Fruit fly (Drosophila melanogaster) whole organism, adult: ENCODE data around the gene CG11409.

Source experiments
- CG12768 ChIP-seq: fragments of 200-800 bp; sonication (Bioruptor generic); optimal IDR thresholded peaks from 2 replicates; lab custom pipeline; 2017; ENCODE audit warnings: missing biosample characterization, missing genetic modification characterization, mild to moderate bottlenecking, moderate library complexity, missing genetic modification reagents
- CG14711 ChIP-seq: fragments of 200-800 bp; sonication (Bioruptor generic); optimal IDR thresholded peaks from 2 replicates; lab custom pipeline; 2018; ENCODE audit warnings: missing biosample characterization, mild to moderate bottlenecking, missing genetic modification characterization, moderate library complexity
- CG1620 ChIP-seq: fragments of 200-800 bp; sonication (Bioruptor generic); optimal IDR thresholded peaks from 2 replicates; lab custom pipeline; 2016; ENCODE audit warnings: missing biosample characterization, missing genetic modification characterization
- CG33017 ChIP-seq: fragments of 200-800 bp; sonication (Bioruptor generic); optimal IDR thresholded peaks from 2 replicates; lab custom pipeline; 2018; ENCODE audit warnings: missing biosample characterization, mild to moderate bottlenecking, missing genetic modification characterization, moderate library complexity
- CG7045 ChIP-seq: fragments of 200-800 bp; sonication (Bioruptor generic); optimal IDR thresholded peaks from 2 replicates; lab custom pipeline; 2017; ENCODE audit warnings: missing biosample characterization, mild to moderate bottlenecking, missing genetic modification characterization
- CG7101 ChIP-seq: fragments of 200-800 bp; sonication (Bioruptor generic); optimal IDR thresholded peaks from 2 replicates; lab custom pipeline; 2018; ENCODE audit warnings: missing biosample characterization, mild to moderate bottlenecking, missing genetic modification characterization, moderate library complexity
- Crg-1 ChIP-seq: fragments of 200-800 bp; sonication (Bioruptor generic); optimal IDR thresholded peaks from 2 replicates; lab custom pipeline; 2016; ENCODE audit warnings: missing biosample characterization, missing genetic modification characterization
- Hr96 ChIP-seq: fragments of 200-800 bp; sonication (Bioruptor generic); optimal IDR thresholded peaks from 2 replicates; lab custom pipeline; 2016; ENCODE audit warnings: missing biosample characterization, missing genetic modification characterization
- Mnt ChIP-seq: fragments of 200-800 bp; sonication (Bioruptor generic); optimal IDR thresholded peaks from 2 replicates; lab custom pipeline; 2016; ENCODE audit warnings: missing biosample characterization, mild to moderate bottlenecking, missing genetic modification characterization
- bab1 ChIP-seq: fragments of 200-800 bp; sonication (Bioruptor generic); optimal IDR thresholded peaks from 3 replicates; lab custom pipeline; 2019; ENCODE audit warnings: missing biosample characterization, mild to moderate bottlenecking, missing genetic modification characterization, moderate library complexity
- cnc ChIP-seq, 2 experiments: fragments of >200 bp; optimal IDR thresholded peaks; 2 replicates each; lab custom pipeline; 2017
- kay ChIP-seq: fragments of 200-800 bp; sonication (Bioruptor generic); peaks from one replicate; lab custom pipeline; 2016; ENCODE audit warnings: missing biosample characterization, missing genetic modification characterization, borderline replicate concordance
- ovo ChIP-seq: fragments of 200-800 bp; sonication (Bioruptor generic); optimal IDR thresholded peaks from 2 replicates; lab custom pipeline; 2016; ENCODE audit warnings: missing biosample characterization, missing genetic modification characterization
- pad ChIP-seq: fragments of 200-800 bp; sonication (Bioruptor generic); optimal IDR thresholded peaks from 3 replicates; lab custom pipeline; 2017; ENCODE audit warnings: missing biosample characterization, missing genetic modification characterization, mild to moderate bottlenecking, moderate library complexity, missing genetic modification reagents
- tj ChIP-seq: fragments of 200-800 bp; sonication (Bioruptor generic); optimal IDR thresholded peaks from 3 replicates; lab custom pipeline; 2017; ENCODE audit warnings: missing biosample characterization, mild to moderate bottlenecking, missing genetic modification characterization, moderate library complexity
- toe ChIP-seq: fragments of 200-800 bp; sonication (Bioruptor generic); optimal IDR thresholded peaks from 2 replicates; lab custom pipeline; 2016; ENCODE audit warnings: missing biosample characterization, missing genetic modification characterization

The CG11409 gene

DNA sequence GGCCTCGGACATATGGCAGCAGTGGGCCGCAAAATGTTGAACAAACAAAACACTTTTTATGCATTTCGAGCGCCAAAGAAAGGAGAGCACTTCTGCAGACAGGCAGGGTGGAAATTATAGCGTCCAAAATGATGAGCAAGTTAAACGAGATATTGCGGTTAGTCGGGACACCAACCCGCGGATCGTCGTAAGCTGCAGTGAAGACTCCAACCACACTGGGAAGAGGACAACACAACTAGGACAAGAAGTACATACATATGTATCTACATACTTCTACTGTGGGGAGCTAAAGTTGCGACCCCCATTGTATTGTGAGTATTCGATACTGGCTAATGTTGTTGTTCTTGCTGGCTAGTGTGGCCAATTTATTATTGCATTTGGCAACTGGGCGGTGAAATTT, 55.3 kb downstream of the CG11409 start:
- TF ChIP-seq CG7101 (tag; lab: Kevin White, UChicago) (no peak), cnc (optimal IDR thresholded peaks at IDR 0.05; lab: Kevin White, UChicago) (no peak), toe (GFP tag; lab: Kevin White, UChicago) (no peak), CG14711 (tag; lab: Kevin White, UChicago) (no peak), CG33017 (tag; lab: Kevin White, UChicago) (no peak), kay (no peak), ovo (GFP tag; lab: Kevin White, UChicago) (no peak), CG7045 (GFP tag; lab: Kevin White, UChicago) (no peak), CG12768 (GFP tag; lab: Kevin White, UChicago) (no peak), Hr96 (GFP tag; lab: Kevin White, UChicago) (no peak), tj (GFP tag; lab: Kevin White, UChicago) (no peak), Mnt (GFP tag; lab: Kevin White, UChicago) (no peak)

DNA sequence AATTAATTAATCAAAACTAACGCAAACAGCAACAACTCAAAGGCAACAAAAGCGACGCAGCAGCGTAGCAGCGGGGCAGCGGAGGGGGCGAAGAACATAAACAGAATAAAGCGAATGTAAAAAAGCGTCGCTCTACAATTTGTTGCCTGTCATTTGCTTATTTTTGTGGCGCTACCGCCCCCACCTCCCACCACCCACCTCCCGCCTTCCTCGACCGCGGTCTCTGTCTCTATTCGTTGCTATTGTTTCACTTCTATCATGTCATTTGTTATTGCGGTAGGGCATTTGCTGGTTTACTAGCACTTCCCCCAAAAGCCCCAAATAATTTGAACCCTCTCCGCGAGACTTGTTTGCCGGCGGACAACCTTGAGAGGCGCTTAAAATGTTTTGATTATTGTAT, 56.1 kb downstream of the CG11409 start:
- TF ChIP-seq pad (GFP tag; lab: Kevin White, UChicago) (no peak), CG7045 (GFP tag; lab: Kevin White, UChicago) (no peak), Crg-1 (GFP tag; lab: Kevin White, UChicago) (no peak), bab1 (GFP tag; lab: Kevin White, UChicago) (no peak), cnc (optimal IDR thresholded peaks at IDR 0.05; lab: Kevin White, UChicago) (no peak), CG7101 (tag; lab: Kevin White, UChicago) (no peak), CG1620 (GFP tag; lab: Kevin White, UChicago) (no peak), CG14711 (tag; lab: Kevin White, UChicago) (no peak), kay (no peak), CG12768 (GFP tag; lab: Kevin White, UChicago) (no peak)

DNA sequence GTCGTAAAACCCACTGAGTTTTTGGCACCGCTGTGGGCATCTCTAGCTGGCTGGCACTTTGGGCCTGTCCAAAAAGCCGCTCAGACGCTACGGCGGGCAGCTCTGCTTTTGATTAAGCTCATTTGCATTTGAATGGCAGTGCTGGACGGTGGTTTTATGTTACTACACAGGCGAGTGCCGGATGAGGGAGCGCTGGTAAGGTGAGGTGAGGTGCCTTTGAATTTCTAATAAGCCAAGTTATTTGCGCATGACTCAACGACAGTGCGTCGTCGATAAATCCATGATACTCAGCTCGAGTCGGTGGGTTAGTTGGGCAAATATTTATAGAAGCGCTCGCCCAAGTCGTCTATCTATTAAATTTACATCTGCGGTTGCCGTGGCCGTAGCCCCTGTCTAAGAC, 57.1 kb downstream of the CG11409 start:
- TF ChIP-seq Crg-1 (GFP tag; lab: Kevin White, UChicago) (no peak), kay (no peak), ovo (GFP tag; lab: Kevin White, UChicago) (no peak), Mnt (GFP tag; lab: Kevin White, UChicago) (no peak), CG7101 (tag; lab: Kevin White, UChicago) (no peak), CG33017 (tag; lab: Kevin White, UChicago) (no peak), Hr96 (GFP tag; lab: Kevin White, UChicago) (no peak)

DNA sequence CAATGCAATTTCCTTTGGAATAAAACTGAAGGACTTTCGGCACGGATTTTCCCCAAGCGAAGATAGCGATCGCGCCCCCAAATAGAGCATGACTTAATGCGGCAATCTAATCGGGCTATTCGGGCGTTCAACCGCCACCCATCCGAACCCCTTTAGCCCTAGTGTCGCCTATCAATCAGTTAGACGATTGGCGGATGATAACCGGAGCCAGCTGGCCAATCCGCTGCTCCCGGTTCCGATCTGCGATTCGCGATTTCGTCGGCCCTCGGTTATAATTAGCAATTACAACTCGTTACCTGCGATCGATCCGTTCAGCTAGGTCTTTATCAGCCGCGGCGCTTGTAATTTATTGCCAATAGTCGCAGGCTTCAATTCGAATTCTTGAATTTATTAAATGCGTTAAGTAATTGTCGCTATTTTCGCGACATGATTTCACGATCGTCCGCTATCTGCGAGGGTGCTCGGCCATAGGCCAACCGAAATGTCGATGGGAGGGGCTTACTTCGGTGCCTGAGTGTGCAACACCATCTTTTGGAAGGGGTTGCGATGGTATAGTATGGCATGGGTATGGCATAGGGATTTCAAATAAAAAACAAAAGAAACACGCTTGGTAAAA, 58.3 kb downstream of the CG11409 start:
- TF ChIP-seq toe (GFP tag; lab: Kevin White, UChicago) (no peak), Mnt (GFP tag; lab: Kevin White, UChicago) (no peak)

dm6 chrX:1282433-1282832, 59.0 kb downstream of the CG11409 start:
- no peak for TF ChIP-seq CG12768 (GFP tag; lab: Kevin White, UChicago)
- no peak for TF ChIP-seq CG14711 (tag; lab: Kevin White, UChicago)
- TF ChIP-seq ovo (GFP tag; lab: Kevin White, UChicago): no peak
- TF ChIP-seq Hr96 (GFP tag; lab: Kevin White, UChicago): no peak
- TF ChIP-seq kay: no peak
- no peak for TF ChIP-seq CG1620 (GFP tag; lab: Kevin White, UChicago)
